Fruit fly (Drosophila melanogaster): Measurements from ENCODE around the gene CG14377.

The CG14377 gene

DNA sequence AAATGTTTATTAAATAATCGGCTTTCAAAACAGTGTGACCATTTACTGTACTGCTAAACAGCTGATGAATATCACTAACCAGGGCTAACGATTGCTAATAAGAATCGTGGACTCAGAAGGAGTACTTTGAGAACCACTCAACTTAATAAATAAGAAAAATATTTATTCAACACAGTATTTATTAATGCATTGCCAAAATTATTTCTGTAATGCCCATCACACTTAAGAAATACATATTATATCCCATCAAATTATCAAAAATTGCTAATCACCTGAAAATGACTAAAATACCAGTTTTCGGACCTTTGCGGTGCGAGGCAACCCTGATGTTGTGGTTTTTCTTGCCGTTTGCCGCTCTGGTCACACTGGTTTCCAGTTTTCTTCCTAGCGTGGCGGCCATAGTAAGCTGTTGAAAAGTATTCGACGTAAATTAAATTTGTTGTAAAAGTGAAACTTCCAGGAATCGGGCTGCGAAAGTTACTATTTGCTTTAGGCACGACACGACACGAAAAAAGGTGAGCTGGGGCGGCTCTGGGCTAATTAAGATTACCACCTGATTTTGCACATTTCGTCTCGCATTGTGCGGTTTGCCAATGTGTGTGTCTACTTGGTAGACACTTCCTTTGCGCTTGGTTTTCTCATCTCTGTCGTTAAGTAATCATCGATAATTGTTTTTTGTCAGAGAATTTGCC, 15.7 kb upstream of the CG14377 start, which contains the start of the genes mRpS21 and Droj2 (continued):
- no peak for TF ChIP-seq CG15073 (GFP tag; optimal IDR thresholded peaks at IDR 0.05)
- no peak for TF ChIP-seq p53 (GFP tag; optimal IDR thresholded peaks at IDR 0.05)
- TF ChIP-seq prd (optimal IDR thresholded peaks at IDR 0.05) = no peak
- TF ChIP-seq prd (GFP tag; IDR thresholded peaks at IDR 0.05) = peak; percentile 61
- TF ChIP-seq CG8281 (tag; optimal IDR thresholded peaks at IDR 0.05) = no peak
- peak; percentile 40; the same call in 1 of the 2 replicates for TF ChIP-seq E2f1 (GFP tag; IDR thresholded peaks at IDR 0.05)
- TF ChIP-seq Sin3A (optimal IDR thresholded peaks at IDR 0.05) = peak; percentile 86
- no peak for TF ChIP-seq CG7271 (tag; optimal IDR thresholded peaks at IDR 0.05)
- TF ChIP-seq CG9797 (GFP tag; optimal IDR thresholded peaks at IDR 0.05) = peak; percentile 97
- TF ChIP-seq grau (tag; optimal IDR thresholded peaks at IDR 0.05) = peak; percentile 67
- peak; percentile 38 for TF ChIP-seq CG10979 (tag; optimal IDR thresholded peaks at IDR 0.05)
- TF ChIP-seq sd (tag; optimal IDR thresholded peaks at IDR 0.05) = no peak
- no peak for TF ChIP-seq Mes4 (GFP tag; optimal IDR thresholded peaks at IDR 0.05)
- TF ChIP-seq fru (optimal IDR thresholded peaks at IDR 0.05) = no peak
- no peak for TF ChIP-seq CG14667 (GFP tag; IDR thresholded peaks at IDR 0.05)
- no peak for TF ChIP-seq luna (GFP tag; optimal IDR thresholded peaks at IDR 0.05)
- 0 out of 2 replicates have a peak, but pooled peaks have one; percentile 39 for TF ChIP-seq sisA (GFP tag; IDR thresholded peaks at IDR 0.05)
- no peak for TF ChIP-seq sim (GFP tag; IDR thresholded peaks at IDR 0.05)
- peak; percentile 39 for TF ChIP-seq CG8388 (GFP tag; optimal IDR thresholded peaks at IDR 0.05)
- no peak for TF ChIP-seq cg (GFP tag; optimal IDR thresholded peaks at IDR 0.05)
- TF ChIP-seq CG33557 (GFP tag; optimal IDR thresholded peaks at IDR 0.05) = peak; percentile 44
- TF ChIP-seq Scr (GFP tag; IDR thresholded peaks at IDR 0.05; ENCODE audit: partially characterized antibody) = peak; percentile 51
- peak; percentile 20; the same call in 1 of the 2 replicates for TF ChIP-seq bbx (GFP tag; IDR thresholded peaks at IDR 0.05; ENCODE audit: partially characterized antibody)
- no peak for TF ChIP-seq ap (GFP tag; IDR thresholded peaks at IDR 0.05)
- no peak for TF ChIP-seq br (optimal IDR thresholded peaks at IDR 0.05)
- no peak for TF ChIP-seq CG10565 (GFP tag; optimal IDR thresholded peaks at IDR 0.05)
- no peak for TF ChIP-seq CG4730 (GFP tag; IDR thresholded peaks at IDR 0.05)
- peak; percentile 16 for TF ChIP-seq CG18476 (GFP tag; optimal IDR thresholded peaks at IDR 0.05)
- 0 out of 3 replicates have a peak, but pooled peaks have one; percentile 17 for TF ChIP-seq tgo (GFP tag; IDR thresholded peaks at IDR 0.05)
- TF ChIP-seq CG34422 (GFP tag; IDR thresholded peaks at IDR 0.05) = peak; percentile 65; the same call in 2 of the 3 replicates
- TF ChIP-seq CG6175 (GFP tag; IDR thresholded peaks at IDR 0.05) = no peak
- TF ChIP-seq CTCF (GFP tag; optimal IDR thresholded peaks at IDR 0.05) = no peak
- peak; percentile 7 for TF ChIP-seq Camta (GFP tag; optimal IDR thresholded peaks at IDR 0.05)
- no peak for TF ChIP-seq CG8765 (GFP tag; IDR thresholded peaks at IDR 0.05)
- TF ChIP-seq CG17328 (GFP tag; IDR thresholded peaks at IDR 0.05) = peak; percentile 14; the same call in 1 of the 2 replicates
- TF ChIP-seq tll (GFP tag; optimal IDR thresholded peaks at IDR 0.05) = peak in 1 of 2 experiments; percentile 28
- no peak for TF ChIP-seq CG3065 (GFP tag; optimal IDR thresholded peaks at IDR 0.05)
- TF ChIP-seq Nf-YC (tag; optimal IDR thresholded peaks at IDR 0.05) = peak; percentile 67
- TF ChIP-seq hkb (optimal IDR thresholded peaks at IDR 0.05) = peak; percentile 35
- no peak; the same call in 1 of the 2 replicates for TF ChIP-seq hkb (GFP tag; IDR thresholded peaks at IDR 0.05)
- 0 out of 3 replicates have a peak, but pooled peaks have one; percentile 19 for TF ChIP-seq sr (GFP tag; IDR thresholded peaks at IDR 0.05)
- TF ChIP-seq Dip3 (GFP tag; optimal IDR thresholded peaks at IDR 0.05) = peak; percentile 44
- no peak for TF ChIP-seq unc-4 (GFP tag; IDR thresholded peaks at IDR 0.05; ENCODE audit: partially characterized antibody)
- TF ChIP-seq CG3726 (GFP tag; IDR thresholded peaks at IDR 0.05) = no peak
- TF ChIP-seq lov (optimal IDR thresholded peaks at IDR 0.05) = no peak
- no peak for TF ChIP-seq lov (GFP tag; IDR thresholded peaks at IDR 0.05)
- TF ChIP-seq CG7987 (GFP tag; optimal IDR thresholded peaks at IDR 0.05) = no peak
- no peak for TF ChIP-seq CG7745 (tag; optimal IDR thresholded peaks at IDR 0.05)
- peak; percentile 35; the same call in 1 of the 2 replicates for TF ChIP-seq klu (GFP tag; IDR thresholded peaks at IDR 0.05)
- peak; percentile 41 for TF ChIP-seq Sry-δ (GFP tag; optimal IDR thresholded peaks at IDR 0.05)
- TF ChIP-seq CG8290 (GFP tag; optimal IDR thresholded peaks at IDR 0.05) = peak; percentile 28
- peak in 1 of 2 experiments; percentile 17 for TF ChIP-seq CG8290 (tag; optimal IDR thresholded peaks at IDR 0.05)
